Worm (Caenorhabditis elegans) whole organism, midembryonic: ENCODE measurements around the gene C50C3.5.

Experiments used
- T22C8.4 ChIP-seq: fragments of 200-800 bp; sonication (Bioruptor generic); IDR thresholded peaks from 2 replicates; pipeline ENCODE4 v1.3.6; 2022; ENCODE audit warnings: missing genetic modification characterization, missing compliant biosample characterization
- cog-1 ChIP-seq: sonication (generic microtip); optimal IDR thresholded peaks from 2 replicates; lab custom pipeline; 2016; ENCODE audit warnings: missing genetic modification characterization, missing compliant biosample characterization
- flt-1 ChIP-seq: fragments of 200-800 bp; sonication (Bioruptor generic); IDR thresholded peaks from 2 replicates; pipeline ENCODE4 v1.3.6; 2022; ENCODE audit warnings: missing genetic modification characterization, missing compliant biosample characterization
- med-1 ChIP-seq: sonication (generic microtip); optimal IDR thresholded peaks from 2 replicates; lab custom pipeline; 2017; ENCODE audit warnings: missing genetic modification characterization, mild to moderate bottlenecking, missing compliant biosample characterization, antibody characterized with exemption, missing genetic modification reagents; ENCODE audit not compliant: insufficient read depth
- ref-1 ChIP-seq: fragments of 200-800 bp; sonication (Bioruptor generic); conservative IDR thresholded peaks from 2 replicates; pipeline ENCODE4 v1.3.6; 2022; ENCODE audit warnings: missing genetic modification reagents, missing genetic modification characterization, missing compliant biosample characterization
- tab-1 ChIP-seq: fragments of 200-800 bp; sonication (Bioruptor generic); IDR thresholded peaks from 2 replicates; pipeline ENCODE4 v1.3.6; 2022; ENCODE audit warnings: missing genetic modification characterization, missing compliant biosample characterization
- ztf-23 ChIP-seq: fragments of 200-800 bp; sonication (Bioruptor generic); IDR thresholded peaks from 2 replicates; pipeline ENCODE4 v1.3.6; 2022; ENCODE audit warnings: missing genetic modification reagents, missing genetic modification characterization, missing compliant biosample characterization
- ztf-29 ChIP-seq: fragments of 200-800 bp; sonication (Bioruptor generic); IDR thresholded peaks from 2 replicates; pipeline ENCODE4 v1.3.6; 2022; ENCODE audit warnings: missing genetic modification reagents, missing genetic modification characterization, missing compliant biosample characterization

DNA sequence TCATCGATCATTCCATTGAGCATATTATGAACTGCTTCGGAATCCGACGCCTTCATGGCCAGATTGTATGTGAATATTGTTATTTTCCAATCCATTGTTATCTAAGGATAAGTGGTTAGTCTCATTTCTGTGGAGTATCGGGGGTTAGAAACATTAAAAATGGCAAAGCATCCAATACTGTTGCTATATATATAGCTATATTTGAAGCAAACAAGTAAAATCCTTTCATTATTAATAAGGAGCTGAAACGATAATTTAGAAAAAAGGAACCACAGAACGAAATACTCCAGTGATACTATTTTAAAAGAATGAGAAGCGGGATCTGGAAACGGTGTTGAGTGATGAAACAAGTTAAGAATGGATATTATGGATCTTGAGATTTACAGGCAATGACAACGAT lies 17.8 kb upstream of the C50C3.5 start, which contains the start of gene inpp-5K:
- no peak for TF ChIP-seq med-1
- no peak for TF ChIP-seq tab-1 (GFP tag; lab: Robert Waterston, UW)
- TF ChIP-seq flt-1 (GFP tag; lab: Robert Waterston, UW), result no peak
- TF ChIP-seq ref-1 (GFP tag; lab: Robert Waterston, UW), result no peak
- TF ChIP-seq ztf-23 (GFP tag; lab: Robert Waterston, UW), result no peak
- TF ChIP-seq ztf-29 (GFP tag; lab: Robert Waterston, UW), result no peak
- TF ChIP-seq cog-1 (tag; lab: Kevin White, UChicago), result no peak
- TF ChIP-seq T22C8.4, result no peak
